Fruit fly (Drosophila melanogaster): Measurements from ENCODE around the gene CG31975.

- TF ChIP-seq CG12605 (GFP tag; IDR thresholded peaks at IDR 0.05) = no peak
- TF ChIP-seq CG14655 (GFP tag; optimal IDR thresholded peaks at IDR 0.05) = no peak
- TF ChIP-seq Snoo (tag; optimal IDR thresholded peaks at IDR 0.05) = no peak
- no peak for TF ChIP-seq CG17806 (tag; optimal IDR thresholded peaks at IDR 0.05)
- TF ChIP-seq EcR (GFP tag; optimal IDR thresholded peaks at IDR 0.05) = no peak
- TF ChIP-seq Pif1A (GFP tag; optimal IDR thresholded peaks at IDR 0.05) = no peak
- TF ChIP-seq CG10348 (GFP tag; IDR thresholded peaks at IDR 0.05) = no peak
- no peak for TF ChIP-seq CG15710 (tag; optimal IDR thresholded peaks at IDR 0.05)
- no peak for TF ChIP-seq CG32121 (GFP tag; IDR thresholded peaks at IDR 0.05)
- no peak for TF ChIP-seq CG8159 (tag; optimal IDR thresholded peaks at IDR 0.05)
- no peak for TF ChIP-seq Pif1B (GFP tag; optimal IDR thresholded peaks at IDR 0.05)
- no peak for TF ChIP-seq CG8301 (tag; optimal IDR thresholded peaks at IDR 0.05)
These were observed 40.2 kb upstream of the CG31975 start for dm6 chr2L:181020-181419.

All from whole organism, pupa.